Worm (Caenorhabditis elegans): ENCODE results near the gene K03A11.5.

ce11 chrX:13038791-13039190, 24.5 kb upstream of the K03A11.5 start:
- TF ChIP-seq him-1 (tag; optimal IDR thresholded peaks at IDR 0.05) (no peak), W03F9.2 (tag; optimal IDR thresholded peaks at IDR 0.05) (peak; percentile 19)

Measured in whole organism, L4/young adult.